Fruit fly (Drosophila melanogaster): ENCODE measurements around the gene CG6168.
A peak's percentile ranks its signal among the peaks of the same experiment; 100 is the strongest.

CG6168 gene

dm6 chr3L:11322148-11323093, 902 bp upstream of the CG6168 start (continued):
- TF ChIP-seq eg (GFP tag; IDR thresholded peaks at IDR 0.05) (no peak), CG8319 (GFP tag; optimal IDR thresholded peaks at IDR 0.05) (no peak), Sox14 (GFP tag; optimal IDR thresholded peaks at IDR 0.05) (peak; percentile 36), CG6276 (GFP tag; optimal IDR thresholded peaks at IDR 0.05) (no peak), pdm3 (GFP tag; optimal IDR thresholded peaks at IDR 0.05) (peak; percentile 61), CG6792 (GFP tag; optimal IDR thresholded peaks at IDR 0.05) (peak; percentile 23), CG8119 (GFP tag; IDR thresholded peaks at IDR 0.05) (0 out of 3 replicates have a peak, but pooled peaks have one; percentile 36), fkh (GFP tag; optimal IDR thresholded peaks at IDR 0.05) (no peak), CG15336 (GFP tag; IDR thresholded peaks at IDR 0.05) (0 out of 2 replicates have a peak, but pooled peaks have one; percentile 6), cyc (GFP tag; optimal IDR thresholded peaks at IDR 0.05) (peak; percentile 48), Lpt (GFP tag; optimal IDR thresholded peaks at IDR 0.05) (peak; percentile 2)

DNA sequence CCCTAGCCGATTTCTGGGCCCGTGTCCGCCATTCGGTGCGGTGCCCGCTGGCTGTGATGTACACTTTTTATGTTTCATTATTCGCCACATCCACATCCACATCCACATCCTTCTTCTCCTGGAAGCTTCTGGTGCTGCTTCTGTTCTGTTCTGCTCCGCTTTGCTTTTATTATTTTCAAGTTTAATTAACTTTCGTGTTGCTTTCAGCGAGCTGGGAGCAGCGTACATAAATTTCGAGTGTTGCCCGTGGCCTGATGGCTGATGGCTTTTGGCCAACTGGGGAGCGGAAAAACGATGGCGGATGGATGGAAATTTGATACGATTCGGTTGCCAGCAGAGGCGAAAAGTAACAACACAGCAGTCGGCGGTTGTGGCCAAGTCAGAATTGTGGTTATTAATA, 1.4 kb downstream of the CG6168 start:
- no peak for TF ChIP-seq OdsH (GFP tag; optimal IDR thresholded peaks at IDR 0.05)
- TF ChIP-seq Lpt (GFP tag; optimal IDR thresholded peaks at IDR 0.05): no peak
- no peak for TF ChIP-seq CG16779 (tag; optimal IDR thresholded peaks at IDR 0.05)
- no peak for TF ChIP-seq Ets21C (GFP tag; optimal IDR thresholded peaks at IDR 0.05)
- peak; percentile 4 for TF ChIP-seq CG6808 (GFP tag; optimal IDR thresholded peaks at IDR 0.05)
- TF ChIP-seq dsx (GFP tag; optimal IDR thresholded peaks at IDR 0.05; ENCODE audit: poor library complexity, severe bottlenecking): peak; percentile 7
- peak; percentile 63 for TF ChIP-seq CG6854 (GFP tag; optimal IDR thresholded peaks at IDR 0.05)
- no peak for TF ChIP-seq achi (GFP tag; optimal IDR thresholded peaks at IDR 0.05)
- TF ChIP-seq fd59A (GFP tag; optimal IDR thresholded peaks at IDR 0.05): no peak

dm6 chr3L:11318532-11319170, 2.9 kb downstream of the CG6168 start:
- TF ChIP-seq CG34406 (GFP tag; optimal IDR thresholded peaks at IDR 0.05) (peak; percentile 91), Blimp-1 (GFP tag; optimal IDR thresholded peaks at IDR 0.05) (peak; percentile 87), Ets96B (tag; optimal IDR thresholded peaks at IDR 0.05) (peak; percentile 66), lz (GFP tag; optimal IDR thresholded peaks at IDR 0.05) (peak; percentile 96), CG31627 (GFP tag; optimal IDR thresholded peaks at IDR 0.05) (peak; percentile 98), CG6163 (GFP tag; IDR thresholded peaks at IDR 0.05) (peak; percentile 93), Met (GFP tag; optimal IDR thresholded peaks at IDR 0.05) (peak; percentile 98), OdsH (GFP tag; optimal IDR thresholded peaks at IDR 0.05) (peak; percentile 86), CG8119 (GFP tag; IDR thresholded peaks at IDR 0.05) (peak; percentile 68), CG4318 (GFP tag; optimal IDR thresholded peaks at IDR 0.05) (peak; percentile 32), net (GFP tag; optimal IDR thresholded peaks at IDR 0.05) (peak; percentile 79), acj6 (GFP tag; optimal IDR thresholded peaks at IDR 0.05) (peak; percentile 88), dac (GFP tag; optimal IDR thresholded peaks at IDR 0.05) (no peak), cyc (GFP tag; optimal IDR thresholded peaks at IDR 0.05) (peak; percentile 98), CG7368 (GFP tag; optimal IDR thresholded peaks at IDR 0.05) (peak; percentile 67), Smox (GFP tag; optimal IDR thresholded peaks at IDR 0.05) (peak; percentile 95), Eip75B (GFP tag; optimal IDR thresholded peaks at IDR 0.05) (peak; percentile 81), salr (GFP tag; optimal IDR thresholded peaks at IDR 0.05) (peak; percentile 52 to 64), Eip93F (GFP tag; optimal IDR thresholded peaks at IDR 0.05) (peak; percentile 91), spab (GFP tag; optimal IDR thresholded peaks at IDR 0.05) (peak; percentile 46), achi (GFP tag; optimal IDR thresholded peaks at IDR 0.05) (peak; percentile 79), pdm3 (GFP tag; optimal IDR thresholded peaks at IDR 0.05) (peak; percentile 90), svp (GFP tag) (peak; percentile 99), fd85E (GFP tag; optimal IDR thresholded peaks at IDR 0.05) (peak; percentile 46), Eip78C (GFP tag) (peak; percentile 95), CG11762 (GFP tag; optimal IDR thresholded peaks at IDR 0.05; ENCODE audit: insufficient read depth) (peak; percentile 77), Lpt (GFP tag; optimal IDR thresholded peaks at IDR 0.05) (peak; percentile 15), CG3032 (tag; optimal IDR thresholded peaks at IDR 0.05) (peak; percentile 56), CG10669 (GFP tag; optimal IDR thresholded peaks at IDR 0.05) (peak; percentile 51), dsx (GFP tag; optimal IDR thresholded peaks at IDR 0.05; ENCODE audit: poor library complexity, severe bottlenecking) (peak; percentile 58), eg (GFP tag; IDR thresholded peaks at IDR 0.05) (peak; percentile 89), CG3919 (GFP tag; optimal IDR thresholded peaks at IDR 0.05) (peak; percentile 82), CG8319 (GFP tag; optimal IDR thresholded peaks at IDR 0.05) (peak; percentile 82)
